Worm (Caenorhabditis elegans) whole organism, late embryonic: Measurements from ENCODE around the gene idpp-11.

ENCODE experiments used
- Y22D7AL.16 ChIP-seq: sonication (generic microtip); optimal IDR thresholded peaks from 2 replicates; lab custom pipeline; 2016; ENCODE audit warnings: missing genetic modification characterization, missing compliant biosample characterization
- ama-1 ChIP-seq: fragments of 150-350 bp; optimal IDR thresholded peaks from 2 replicates; lab custom pipeline; 2014
- ceh-6 ChIP-seq: fragments of 200-800 bp; sonication (Bioruptor generic); optimal IDR thresholded peaks from 2 replicates; lab custom pipeline; 2018; ENCODE audit warnings: mild to moderate bottlenecking, missing genetic modification characterization, missing compliant biosample characterization
- elt-2 ChIP-seq: sonication (generic microtip); optimal IDR thresholded peaks from 2 replicates; lab custom pipeline; 2016; ENCODE audit warnings: missing genetic modification reagents, missing genetic modification characterization, missing compliant biosample characterization
- fkh-10 ChIP-seq: fragments of 150-350 bp; optimal IDR thresholded peaks from 2 replicates; lab custom pipeline; 2014; ENCODE audit warnings: missing biosample characterization, missing genetic modification reagents, missing genetic modification characterization
- fkh-6 ChIP-seq: sonication (generic microtip); optimal IDR thresholded peaks from 2 replicates; lab custom pipeline; 2016; ENCODE audit warnings: missing genetic modification characterization, missing compliant biosample characterization
- hlh-15 ChIP-seq: sonication (generic microtip); optimal IDR thresholded peaks from 2 replicates; lab custom pipeline; 2016; ENCODE audit warnings: missing genetic modification characterization, missing compliant biosample characterization
- pat-9 ChIP-seq: fragments of 200-800 bp; sonication (Bioruptor generic); optimal IDR thresholded peaks from 2 replicates; lab custom pipeline; 2018; ENCODE audit warnings: mild to moderate bottlenecking, missing genetic modification characterization, moderate library complexity, missing compliant biosample characterization
- pha-4 ChIP-seq: fragments of 150-350 bp; optimal IDR thresholded peaks from 2 replicates; lab custom pipeline; 2018; ENCODE audit warnings: missing biosample characterization, missing genetic modification reagents, missing genetic modification characterization
- pqm-1 ChIP-seq: sonication (generic microtip); optimal IDR thresholded peaks from 2 replicates; lab custom pipeline; 2016; ENCODE audit warnings: missing genetic modification characterization, missing compliant biosample characterization
- ref-2 ChIP-seq: sonication (generic microtip); optimal IDR thresholded peaks from 2 replicates; lab custom pipeline; 2016; ENCODE audit warnings: missing genetic modification characterization, missing compliant biosample characterization
- syd-9 ChIP-seq: sonication (generic microtip); optimal IDR thresholded peaks from 2 replicates; lab custom pipeline; 2016; ENCODE audit warnings: mild to moderate bottlenecking, missing genetic modification characterization, moderate library complexity, missing compliant biosample characterization

DNA sequence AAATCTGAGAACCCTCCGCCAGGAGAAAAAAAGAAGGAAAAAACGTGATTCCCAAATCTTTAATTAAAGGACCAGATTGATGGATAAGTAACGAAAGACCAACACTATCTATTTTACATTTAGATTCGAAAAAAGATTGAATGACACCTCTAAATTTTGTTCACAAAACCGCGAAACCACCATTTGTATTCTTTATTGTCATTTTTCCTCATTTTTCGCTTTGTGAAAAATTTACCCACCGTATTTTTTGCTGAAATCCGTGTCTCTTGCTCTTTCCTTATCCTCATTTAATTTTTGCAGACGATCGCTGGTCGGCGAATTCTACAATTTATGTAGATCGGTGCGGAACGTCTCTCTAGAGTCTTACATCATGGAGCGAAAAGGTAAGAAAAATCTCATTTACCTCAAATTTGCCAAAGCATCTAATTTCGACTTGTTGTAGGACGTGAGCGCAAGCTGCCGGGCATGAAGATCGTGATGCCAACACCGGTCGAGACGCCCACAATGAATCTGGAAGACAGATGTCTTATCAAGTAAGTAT, 25.8 kb upstream of the idpp-11 start, which contains the start of the genes sek-1 and R03G5.6:
- TF ChIP-seq pqm-1 (no peak), ref-2 (tag; lab: Kevin White, UChicago) (no peak), elt-2 (tag; lab: Kevin White, UChicago) (no peak), pha-4 (tag; lab: Kevin White, UChicago) (no peak), fkh-6 (tag; lab: Kevin White, UChicago) (no peak), syd-9 (tag; lab: Kevin White, UChicago) (no peak), ceh-6 (GFP tag; lab: Kevin White, UChicago) (no peak), pat-9 (no peak), hlh-15 (tag; lab: Kevin White, UChicago) (no peak), fkh-10 (GFP tag; lab: Kevin White, UChicago) (no peak), Y22D7AL.16 (tag; lab: Kevin White, UChicago) (no peak), ama-1 (lab: Kevin White, UChicago) (no peak)
